Worm (Caenorhabditis elegans) whole organism, L4 larva: ENCODE data around the gene ddx-46.

Source experiments
- Y105C5A.15 ChIP-seq: fragments of 200-800 bp; sonication (Bioruptor generic); IDR thresholded peaks from 2 replicates; pipeline ENCODE4 v1.3.6; 2022; ENCODE audit warnings: missing genetic modification characterization, missing compliant biosample characterization
- ZK546.5 ChIP-seq, 2 experiments: sonication (generic microtip); optimal IDR thresholded peaks; 2 replicates each; lab custom pipeline; 2017; ENCODE audit warnings: missing biosample characterization in 2 of 2, missing genetic modification characterization in 2 of 2
- aly-2 ChIP-seq: sonication (generic microtip); optimal IDR thresholded peaks from 2 replicates; lab custom pipeline; 2018; ENCODE audit warnings: missing biosample characterization, missing genetic modification characterization
- ama-1 ChIP-seq: fragments of 150-350 bp; optimal IDR thresholded peaks from 2 replicates; lab custom pipeline; 2014; ENCODE audit warnings: inconsistent platforms, mixed read lengths
- arid-1 ChIP-seq: fragments of 200-800 bp; sonication (Bioruptor generic); conservative IDR thresholded peaks from 2 replicates; pipeline ENCODE4 v1.3.6; 2022; ENCODE audit warnings: missing genetic modification reagents, missing genetic modification characterization, missing compliant biosample characterization
- attf-4 ChIP-seq: sonication (generic microtip); optimal IDR thresholded peaks from 3 replicates; lab custom pipeline; 2017; ENCODE audit warnings: missing biosample characterization, missing genetic modification characterization
- ceh-62 ChIP-seq: sonication (generic microtip); optimal IDR thresholded peaks from 2 replicates; lab custom pipeline; 2017; ENCODE audit warnings: missing biosample characterization, missing genetic modification characterization
- ceh-82 ChIP-seq: sonication (generic microtip); optimal IDR thresholded peaks from 2 replicates; lab custom pipeline; 2017; ENCODE audit warnings: missing biosample characterization, missing genetic modification characterization
- ctbp-1 ChIP-seq: fragments of 200-800 bp; sonication (Bioruptor generic); IDR thresholded peaks from 2 replicates; pipeline ENCODE4 v1.3.6; 2022; ENCODE audit warnings: missing genetic modification reagents, missing genetic modification characterization, missing compliant biosample characterization
- daf-16 ChIP-seq, 3 experiments: sonication (generic microtip); optimal IDR thresholded peaks; 2 replicates each; lab custom pipeline; 2016 to 2017; ENCODE audit warnings: missing genetic modification characterization in 3 of 3, missing genetic modification reagents in 3 of 3, mild to moderate bottlenecking in 2 of 3, missing compliant biosample characterization in 2 of 3, missing biosample characterization in 1 of 3, moderate library complexity in 1 of 3
- daf-19 ChIP-seq: fragments of 200-800 bp; sonication (Bioruptor generic); conservative IDR thresholded peaks from 2 replicates; pipeline ENCODE4 v1.3.6; 2022; ENCODE audit warnings: missing genetic modification characterization, missing compliant biosample characterization
- dmd-6 ChIP-seq: fragments of 200-800 bp; sonication (Bioruptor generic); IDR thresholded peaks from 2 replicates; pipeline ENCODE4 v1.3.6; 2022; ENCODE audit warnings: missing genetic modification reagents, missing genetic modification characterization, missing compliant biosample characterization
- dmd-8 ChIP-seq: fragments of 200-800 bp; sonication (Bioruptor generic); IDR thresholded peaks from 2 replicates; pipeline ENCODE4 v1.3.6; 2022; ENCODE audit warnings: missing genetic modification characterization, missing compliant biosample characterization
- dpl-1 ChIP-seq: fragments of 150-350 bp; optimal IDR thresholded peaks from 2 replicates; lab custom pipeline; 2014; ENCODE audit warnings: missing biosample characterization, missing genetic modification reagents, missing genetic modification characterization
- duxl-1 ChIP-seq: sonication (generic microtip); optimal IDR thresholded peaks from 2 replicates; lab custom pipeline; 2016; ENCODE audit warnings: mild to moderate bottlenecking, missing genetic modification characterization, moderate library complexity, missing compliant biosample characterization; ENCODE audit not compliant: poor library complexity
- dve-1 ChIP-seq: sonication (generic microtip); optimal IDR thresholded peaks from 2 replicates; lab custom pipeline; 2017; ENCODE audit warnings: antibody characterized with exemption, mild to moderate bottlenecking, missing genetic modification characterization, missing compliant biosample characterization; ENCODE audit not compliant: insufficient read depth
- fos-1 ChIP-seq: fragments of 150-350 bp; optimal IDR thresholded peaks from 2 replicates; lab custom pipeline; 2014; ENCODE audit warnings: missing biosample characterization, missing genetic modification characterization
- hlh-11 ChIP-seq: fragments of 200-800 bp; sonication (Bioruptor generic); optimal IDR thresholded peaks from 2 replicates; lab custom pipeline; 2018; ENCODE audit warnings: mild to moderate bottlenecking, missing genetic modification characterization, missing compliant biosample characterization
- lin-1 ChIP-seq: fragments of 200-800 bp; sonication (Bioruptor generic); IDR thresholded peaks from 2 replicates; pipeline ENCODE4 v1.3.6; 2022; ENCODE audit warnings: missing genetic modification reagents, missing genetic modification characterization, missing compliant biosample characterization
- lin-13 ChIP-seq: fragments of 150-350 bp; optimal IDR thresholded peaks from 2 replicates; lab custom pipeline; 2014; ENCODE audit warnings: missing biosample characterization, missing genetic modification reagents, missing genetic modification characterization
- lin-38 ChIP-seq: fragments of 200-800 bp; sonication (Bioruptor generic); IDR thresholded peaks from 2 replicates; pipeline ENCODE4 v1.3.6; 2022; ENCODE audit warnings: missing genetic modification reagents, missing genetic modification characterization, missing compliant biosample characterization
- lsy-2 ChIP-seq, 2 experiments: fragments of 150-350 bp in 1 of 2; sonication (generic microtip) in 1 of 2; optimal IDR thresholded peaks; 2 replicates each; lab custom pipeline; 2014 to 2017; ENCODE audit warnings: missing biosample characterization in 2 of 2, missing genetic modification characterization in 2 of 2
- madf-5 ChIP-seq, 2 experiments: fragments of 200-800 bp; sonication (Bioruptor generic); IDR thresholded peaks; 2 replicates each; pipeline ENCODE4 v1.3.6; 2022; ENCODE audit warnings: missing compliant biosample characterization in 2 of 2, missing genetic modification characterization in 2 of 2
- mdt-29 ChIP-seq: fragments of 200-800 bp; sonication (Bioruptor generic); IDR thresholded peaks from 2 replicates; pipeline ENCODE4 v1.3.6; 2022; ENCODE audit warnings: missing genetic modification reagents, missing genetic modification characterization, missing compliant biosample characterization
- mep-1 ChIP-seq: fragments of 150-350 bp; sonication (generic microtip); optimal IDR thresholded peaks from 3 replicates; lab custom pipeline; 2014; ENCODE audit warnings: missing biosample characterization, missing genetic modification characterization
- mes-2 ChIP-seq: sonication (generic microtip); optimal IDR thresholded peaks from 2 replicates; lab custom pipeline; 2016; ENCODE audit warnings: missing genotype, mild to moderate bottlenecking, missing genetic modification characterization, missing compliant biosample characterization; ENCODE audit not compliant: poor library complexity, severe bottlenecking
- mxl-2 ChIP-seq: fragments of 200-800 bp; sonication (Bioruptor generic); conservative IDR thresholded peaks from 2 replicates; pipeline ENCODE4 v1.3.6; 2022; ENCODE audit warnings: missing genetic modification reagents, missing genetic modification characterization, missing compliant biosample characterization
- nhr-28 ChIP-seq: fragments of 150-350 bp; optimal IDR thresholded peaks from 2 replicates; lab custom pipeline; 2014; ENCODE audit warnings: missing biosample characterization, missing genetic modification characterization
- nhr-77 ChIP-seq: fragments of 150-350 bp; optimal IDR thresholded peaks from 2 replicates; lab custom pipeline; 2014; ENCODE audit warnings: missing biosample characterization, missing genetic modification characterization
- php-3 ChIP-seq: fragments of 200-800 bp; sonication (Bioruptor generic); IDR thresholded peaks from 2 replicates; pipeline ENCODE4 v1.3.6; 2022; ENCODE audit warnings: missing genetic modification reagents, missing genetic modification characterization, missing compliant biosample characterization
- pqm-1 ChIP-seq: sonication (generic microtip); optimal IDR thresholded peaks from 2 replicates; lab custom pipeline; 2017; ENCODE audit warnings: missing biosample characterization, missing genetic modification characterization
- saeg-2 ChIP-seq: fragments of 200-800 bp; sonication (Bioruptor generic); IDR thresholded peaks from 2 replicates; pipeline ENCODE4 v1.3.6; 2022; ENCODE audit warnings: missing genetic modification reagents, missing genetic modification characterization, missing compliant biosample characterization
- snpc-4 ChIP-seq: fragments of 150-350 bp; optimal IDR thresholded peaks from 2 replicates; lab custom pipeline; 2014; ENCODE audit warnings: missing biosample characterization, missing genetic modification characterization
- tag-97 ChIP-seq: fragments of 200-800 bp; sonication (Bioruptor generic); IDR thresholded peaks from 2 replicates; pipeline ENCODE4 v1.3.6; 2022; ENCODE audit warnings: missing genetic modification characterization, missing compliant biosample characterization
- unc-130 ChIP-seq: sonication (generic microtip); optimal IDR thresholded peaks from 2 replicates; lab custom pipeline; 2016; ENCODE audit warnings: missing genetic modification reagents, missing genetic modification characterization, missing compliant biosample characterization
- unc-39 ChIP-seq: sonication (generic microtip); optimal IDR thresholded peaks from 2 replicates; lab custom pipeline; 2017; ENCODE audit warnings: missing biosample characterization, missing genetic modification characterization
- unc-62 ChIP-seq, 3 experiments: fragments of 150-350 bp in 1 of 3; sonication (generic microtip); optimal IDR thresholded peaks in 2 of 3; peaks in 1 of 3; 1 replicate in 1 of 3; 2 replicates in 2 of 3; lab custom pipeline; 2014 to 2017; ENCODE audit warnings: missing biosample characterization in 3 of 3, missing genetic modification characterization in 3 of 3, missing genetic modification reagents in 3 of 3, missing genotype in 1 of 3
- zag-1 ChIP-seq: fragments of 150-350 bp; optimal IDR thresholded peaks from 2 replicates; lab custom pipeline; 2014; ENCODE audit warnings: missing biosample characterization, missing genetic modification characterization

Gene ddx-46

DNA sequence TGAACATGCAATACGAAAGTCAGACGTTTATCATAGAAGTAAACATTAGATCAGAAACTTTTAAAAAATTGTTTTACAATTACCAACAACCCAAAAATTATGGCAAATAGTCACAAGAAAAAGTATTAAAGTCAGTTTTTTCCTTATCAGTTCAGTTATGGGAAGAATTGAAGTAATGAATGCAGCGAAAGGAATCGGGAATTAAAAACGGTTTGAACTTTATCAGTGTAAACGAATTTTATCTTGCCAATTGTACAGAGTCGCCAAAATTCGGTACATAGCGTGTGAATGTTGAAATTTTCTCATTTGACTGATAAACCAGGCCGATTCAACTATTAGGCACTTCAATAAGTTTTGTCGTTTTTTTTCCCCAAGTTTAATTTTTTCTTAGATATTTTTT is 43.3 kb downstream of the ddx-46 start:
- no peak for TF ChIP-seq unc-130
- peak; percentile 78 for TF ChIP-seq nhr-28 (tag; lab: Kevin White, UChicago)
- no peak for TF ChIP-seq ctbp-1 (GFP tag; lab: Robert Waterston, UW)
- peak; percentile 63 for TF ChIP-seq hlh-11
- no peak for TF ChIP-seq daf-16 (GFP tag; optimal IDR thresholded peaks at IDR 0.05; lab: Kevin White, UChicago)
- TF ChIP-seq daf-16 (tag; optimal IDR thresholded peaks at IDR 0.05; lab: Kevin White, UChicago) = peak; percentile 71
- TF ChIP-seq arid-1 (GFP tag; lab: Robert Waterston, UW) = no peak
- TF ChIP-seq duxl-1 (tag; lab: Kevin White, UChicago) = no peak
- no peak for TF ChIP-seq tag-97 (GFP tag; lab: Robert Waterston, UW)
- TF ChIP-seq php-3 (GFP tag; lab: Robert Waterston, UW) = peak; percentile 68
- peak; percentile 73 for TF ChIP-seq nhr-77 (tag; lab: Kevin White, UChicago)
- TF ChIP-seq pqm-1 (tag; lab: Kevin White, UChicago) = peak; percentile 98
- TF ChIP-seq mdt-29 (GFP tag; lab: Robert Waterston, UW) = no peak
- TF ChIP-seq Y105C5A.15 (GFP tag; lab: Robert Waterston, UW) = no peak
- peak; percentile 85 for TF ChIP-seq dmd-6
- peak; percentile 67 for TF ChIP-seq dve-1 (tag; lab: Kevin White, UChicago)
- TF ChIP-seq lin-1 (GFP tag; lab: Robert Waterston, UW) = 0 out of 2 replicates have a peak, but pooled peaks have one; percentile 11

- no peak for TF ChIP-seq mxl-2
- no peak for TF ChIP-seq daf-19
- no peak for TF ChIP-seq zag-1 (tag; lab: Kevin White, UChicago)
- no peak for TF ChIP-seq snpc-4
- TF ChIP-seq mes-2 (tag; lab: Kevin White, UChicago) = no peak
- no peak for TF ChIP-seq dpl-1 (GFP tag; lab: Kevin White, UChicago)
- TF ChIP-seq ceh-82 (tag; lab: Kevin White, UChicago) = no peak
- no peak for TF ChIP-seq saeg-2
- no peak for TF ChIP-seq nhr-77 (tag; lab: Kevin White, UChicago)
- no peak for TF ChIP-seq fos-1 (tag; lab: Kevin White, UChicago)
- TF ChIP-seq dmd-8 = no peak
- TF ChIP-seq lin-38 (GFP tag; lab: Robert Waterston, UW) = no peak
- TF ChIP-seq attf-4 = no peak
- no peak for TF ChIP-seq mep-1 (tag; lab: Kevin White, UChicago)
- TF ChIP-seq ama-1 (lab: Kevin White, UChicago) = no peak
- TF ChIP-seq unc-39 (tag; lab: Kevin White, UChicago) = no peak
- TF ChIP-seq madf-5 (GFP tag; IDR thresholded peaks at IDR 0.05; lab: Robert Waterston, UW) = no peak
- TF ChIP-seq ZK546.5 (tag; optimal IDR thresholded peaks at IDR 0.05; lab: Kevin White, UChicago) = no peak
Observed at ce11 chrIV:1264928-1265327, 44.5 kb downstream of the ddx-46 start, which contains the start of gene F38A1.13. Gene F38A1.13, plus strand, starts transcription at chrIV:1265228.

ce11 chrIV:1261930-1262329 is 47.5 kb downstream of the ddx-46 start:
- TF ChIP-seq unc-62 (GFP tag; optimal IDR thresholded peaks at IDR 0.05 in 1 of 2; lab: Kevin White, UChicago) (peak in 1 of 2 experiments; percentile 97), unc-62 (tag; optimal IDR thresholded peaks at IDR 0.05; lab: Kevin White, UChicago) (no peak), lin-13 (GFP tag; lab: Kevin White, UChicago) (no peak)

ce11 chrIV:1261024-1261423 is 48.4 kb downstream of the ddx-46 start, which contains the start of gene clec-169:
Gene clec-169, plus strand, starts transcription at chrIV:1261324.
- TF ChIP-seq unc-62 (GFP tag; optimal IDR thresholded peaks at IDR 0.05 in 1 of 2; lab: Kevin White, UChicago) (peak in 1 of 2 experiments; percentile 15), unc-62 (tag; optimal IDR thresholded peaks at IDR 0.05; lab: Kevin White, UChicago) (no peak), daf-16 (GFP tag; optimal IDR thresholded peaks at IDR 0.05; lab: Kevin White, UChicago) (no peak), daf-16 (tag; optimal IDR thresholded peaks at IDR 0.05; lab: Kevin White, UChicago) (no peak), pqm-1 (tag; lab: Kevin White, UChicago) (peak; percentile 25), dmd-6 (0 out of 2 replicates have a peak, but pooled peaks have one; percentile 25), lsy-2 (tag; optimal IDR thresholded peaks at IDR 0.05; lab: Kevin White, UChicago) (no peak), mes-2 (tag; lab: Kevin White, UChicago) (no peak), nhr-28 (tag; lab: Kevin White, UChicago) (peak; percentile 20), aly-2 (no peak), ceh-62 (tag; lab: Kevin White, UChicago) (no peak)
